Worm (Caenorhabditis elegans) whole organism, L3 larva: Measurements from ENCODE around the gene M163.1.

Experiments
- R02D3.7 ChIP-seq: fragments of 150-350 bp; optimal IDR thresholded peaks from 2 replicates; lab custom pipeline; 2014; ENCODE audit warnings: missing biosample characterization, missing genetic modification characterization
- nfya-1 ChIP-seq: sonication (generic microtip); optimal IDR thresholded peaks from 2 replicates; lab custom pipeline; 2017; ENCODE audit warnings: missing genetic modification characterization, mild to moderate bottlenecking, missing compliant biosample characterization, antibody characterized with exemption, moderate library complexity; ENCODE audit not compliant: insufficient read depth
- nhr-237 ChIP-seq: fragments of 150-350 bp; optimal IDR thresholded peaks from 2 replicates; lab custom pipeline; 2014; ENCODE audit warnings: missing biosample characterization, missing genetic modification characterization
- nhr-77 ChIP-seq: fragments of 150-350 bp; optimal IDR thresholded peaks from 2 replicates; lab custom pipeline; 2014; ENCODE audit warnings: missing biosample characterization, missing genetic modification characterization
- sea-2 ChIP-seq: fragments of 150-350 bp; sonication (generic microtip); optimal IDR thresholded peaks from 4 replicates; lab custom pipeline; 2014; ENCODE audit warnings: missing biosample characterization, missing genetic modification reagents, missing genetic modification characterization
- skn-1 ChIP-seq: fragments of 150-350 bp; optimal IDR thresholded peaks from 2 replicates; lab custom pipeline; 2014; ENCODE audit warnings: missing biosample characterization, missing genetic modification characterization
- zag-1 ChIP-seq: fragments of 150-350 bp; optimal IDR thresholded peaks from 2 replicates; lab custom pipeline; 2014; ENCODE audit warnings: missing biosample characterization, missing genetic modification characterization

DNA sequence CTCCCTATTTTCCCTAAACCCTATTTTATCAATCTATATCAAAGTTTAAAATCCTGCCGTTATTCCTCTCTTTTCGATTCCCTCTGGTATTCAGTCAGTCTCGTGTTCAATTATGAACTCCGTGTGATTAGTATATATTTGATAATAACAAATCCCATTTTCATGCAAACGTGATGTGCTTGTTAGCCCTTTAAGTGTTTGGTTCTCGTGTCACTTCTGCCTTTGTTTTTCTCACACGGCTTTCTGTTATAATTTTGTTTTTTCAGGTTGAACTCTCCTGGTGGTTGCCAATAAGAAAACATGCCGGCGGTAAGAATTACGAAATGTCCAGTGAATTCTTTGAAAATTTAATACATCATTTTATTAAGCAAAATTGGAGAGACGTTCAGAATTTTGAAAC, 37.1 kb downstream of the M163.1 start, which contains the start of gene M163.21:
- TF ChIP-seq sea-2 (no peak), nhr-237 (tag; lab: Kevin White, UChicago) (no peak), skn-1 (tag; lab: Kevin White, UChicago) (no peak), nfya-1 (tag; lab: Kevin White, UChicago) (no peak), R02D3.7 (tag; lab: Kevin White, UChicago) (no peak), nhr-77 (tag; lab: Kevin White, UChicago) (no peak), zag-1 (tag; lab: Kevin White, UChicago) (no peak)
